Fruit fly (Drosophila melanogaster) whole organism, adult: ENCODE results near the gene comm3.

ENCODE experiments used
- CG11617 ChIP-seq: fragments of 200-800 bp; sonication (Bioruptor generic); optimal IDR thresholded peaks from 2 replicates; lab custom pipeline; 2017; ENCODE audit warnings: mild to moderate bottlenecking, missing biosample characterization, missing genetic modification reagents, missing genetic modification characterization
- CG12768 ChIP-seq: fragments of 200-800 bp; sonication (Bioruptor generic); optimal IDR thresholded peaks from 2 replicates; lab custom pipeline; 2017; ENCODE audit warnings: missing biosample characterization, missing genetic modification characterization, mild to moderate bottlenecking, moderate library complexity, missing genetic modification reagents
- CG14711 ChIP-seq: fragments of 200-800 bp; sonication (Bioruptor generic); optimal IDR thresholded peaks from 2 replicates; lab custom pipeline; 2018; ENCODE audit warnings: missing biosample characterization, mild to moderate bottlenecking, missing genetic modification characterization, moderate library complexity
- CG1620 ChIP-seq: fragments of 200-800 bp; sonication (Bioruptor generic); optimal IDR thresholded peaks from 2 replicates; lab custom pipeline; 2016; ENCODE audit warnings: missing biosample characterization, missing genetic modification characterization
- CG33017 ChIP-seq: fragments of 200-800 bp; sonication (Bioruptor generic); optimal IDR thresholded peaks from 2 replicates; lab custom pipeline; 2018; ENCODE audit warnings: missing biosample characterization, mild to moderate bottlenecking, missing genetic modification characterization, moderate library complexity
- CG5204 ChIP-seq: fragments of 200-800 bp; sonication (Bioruptor generic); optimal IDR thresholded peaks from 2 replicates; lab custom pipeline; 2016; ENCODE audit warnings: missing biosample characterization, missing genetic modification characterization
- CG7045 ChIP-seq: fragments of 200-800 bp; sonication (Bioruptor generic); optimal IDR thresholded peaks from 2 replicates; lab custom pipeline; 2017; ENCODE audit warnings: missing biosample characterization, mild to moderate bottlenecking, missing genetic modification characterization
- CG7101 ChIP-seq: fragments of 200-800 bp; sonication (Bioruptor generic); optimal IDR thresholded peaks from 2 replicates; lab custom pipeline; 2018; ENCODE audit warnings: missing biosample characterization, mild to moderate bottlenecking, missing genetic modification characterization, moderate library complexity
- Clk ChIP-seq: fragments of 200-800 bp; sonication (Bioruptor generic); optimal IDR thresholded peaks from 2 replicates; lab custom pipeline; 2017; ENCODE audit warnings: missing biosample characterization, missing genetic modification characterization
- Crg-1 ChIP-seq: fragments of 200-800 bp; sonication (Bioruptor generic); optimal IDR thresholded peaks from 2 replicates; lab custom pipeline; 2016; ENCODE audit warnings: missing biosample characterization, missing genetic modification characterization
- Hr96 ChIP-seq: fragments of 200-800 bp; sonication (Bioruptor generic); optimal IDR thresholded peaks from 2 replicates; lab custom pipeline; 2016; ENCODE audit warnings: missing biosample characterization, missing genetic modification characterization
- Mnt ChIP-seq: fragments of 200-800 bp; sonication (Bioruptor generic); optimal IDR thresholded peaks from 2 replicates; lab custom pipeline; 2016; ENCODE audit warnings: missing biosample characterization, mild to moderate bottlenecking, missing genetic modification characterization
- bab1 ChIP-seq: fragments of 200-800 bp; sonication (Bioruptor generic); optimal IDR thresholded peaks from 3 replicates; lab custom pipeline; 2019; ENCODE audit warnings: missing biosample characterization, mild to moderate bottlenecking, missing genetic modification characterization, moderate library complexity
- cic ChIP-seq: fragments of 200-800 bp; sonication (Bioruptor generic); optimal IDR thresholded peaks from 2 replicates; lab custom pipeline; 2017; ENCODE audit warnings: missing biosample characterization, mild to moderate bottlenecking, missing genetic modification characterization, moderate library complexity
- cnc ChIP-seq, 2 experiments: fragments of >200 bp; optimal IDR thresholded peaks; 2 replicates each; lab custom pipeline; 2017
- kay ChIP-seq: fragments of 200-800 bp; sonication (Bioruptor generic); peaks from one replicate; lab custom pipeline; 2016; ENCODE audit warnings: missing biosample characterization, missing genetic modification characterization, borderline replicate concordance
- ovo ChIP-seq: fragments of 200-800 bp; sonication (Bioruptor generic); optimal IDR thresholded peaks from 2 replicates; lab custom pipeline; 2016; ENCODE audit warnings: missing biosample characterization, missing genetic modification characterization
- pad ChIP-seq: fragments of 200-800 bp; sonication (Bioruptor generic); optimal IDR thresholded peaks from 3 replicates; lab custom pipeline; 2017; ENCODE audit warnings: missing biosample characterization, missing genetic modification characterization, mild to moderate bottlenecking, moderate library complexity, missing genetic modification reagents
- tj ChIP-seq: fragments of 200-800 bp; sonication (Bioruptor generic); optimal IDR thresholded peaks from 3 replicates; lab custom pipeline; 2017; ENCODE audit warnings: missing biosample characterization, mild to moderate bottlenecking, missing genetic modification characterization, moderate library complexity
- toe ChIP-seq: fragments of 200-800 bp; sonication (Bioruptor generic); optimal IDR thresholded peaks from 2 replicates; lab custom pipeline; 2016; ENCODE audit warnings: missing biosample characterization, missing genetic modification characterization

The comm3 gene

DNA sequence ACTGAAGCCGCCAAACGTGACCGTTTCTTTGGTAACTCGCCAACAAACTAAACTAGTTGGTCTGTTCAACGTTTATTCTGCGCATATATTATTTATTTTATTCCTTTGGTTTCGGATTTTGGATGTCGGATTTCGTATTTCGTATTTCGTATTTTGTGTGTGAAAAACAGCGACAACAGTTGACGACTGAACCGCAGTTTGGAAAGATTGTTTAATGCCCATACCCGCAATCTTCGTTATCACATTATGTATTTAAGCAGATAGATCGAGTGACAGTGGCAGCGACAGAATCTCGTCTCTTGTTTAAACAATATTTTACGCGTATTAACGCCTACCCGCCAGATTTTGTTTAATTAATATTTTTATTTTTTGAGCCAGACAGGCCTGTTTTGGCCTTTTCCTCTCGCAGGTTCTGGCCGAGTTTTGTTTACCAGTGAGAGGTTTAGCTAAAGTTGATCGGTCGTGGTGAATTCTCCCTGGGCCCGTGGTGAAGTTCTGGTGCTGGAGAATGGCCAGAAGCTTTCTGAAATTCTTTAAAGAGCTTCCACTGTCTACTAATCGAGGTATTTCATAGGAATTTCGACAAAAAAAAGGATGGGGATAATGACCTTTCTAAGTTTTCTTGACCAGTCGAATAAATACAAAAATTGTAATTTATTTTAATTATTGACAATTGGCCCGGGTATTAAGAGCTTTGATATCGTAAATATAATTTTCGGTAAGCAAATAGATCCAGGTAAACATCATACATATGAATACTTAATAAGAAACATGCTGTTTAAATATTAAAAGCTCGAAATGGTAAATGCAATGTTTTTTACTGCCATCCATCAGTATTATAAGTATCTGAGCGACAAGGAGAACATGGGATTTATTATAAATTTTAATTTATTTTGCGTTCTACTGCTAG is at the start of gene comm3, which contains the start of gene CG43083:
Gene comm3 (minus strand): TSS at position 51 of the 910 bp plus-strand sequence.
Gene CG43083 (plus strand): TSS at position 860 of the 910 bp plus-strand sequence.
- TF ChIP-seq Crg-1 (GFP tag; lab: Kevin White, UChicago) (no peak), toe (GFP tag; lab: Kevin White, UChicago) (no peak), CG5204 (GFP tag; lab: Kevin White, UChicago) (no peak), Mnt (GFP tag; lab: Kevin White, UChicago) (no peak), CG7045 (no peak), CG7101 (tag; lab: Kevin White, UChicago) (no peak), Clk (GFP tag; lab: Kevin White, UChicago) (no peak), Hr96 (GFP tag; lab: Kevin White, UChicago) (no peak), cnc (optimal IDR thresholded peaks at IDR 0.05; lab: Kevin White, UChicago) (no peak), CG12768 (GFP tag; lab: Kevin White, UChicago) (no peak), kay (GFP tag; lab: Kevin White, UChicago) (no peak), CG14711 (no peak), ovo (no peak), pad (no peak), CG33017 (tag; lab: Kevin White, UChicago) (no peak), bab1 (no peak)

dm6 chr3L:15695195-15695594 is 47.6 kb upstream of the comm3 start:
- TF ChIP-seq CG12768 (GFP tag; lab: Kevin White, UChicago) (no peak), Hr96 (GFP tag; lab: Kevin White, UChicago) (no peak), pad (no peak), CG1620 (GFP tag; lab: Kevin White, UChicago) (no peak), Clk (GFP tag; lab: Kevin White, UChicago) (no peak), kay (GFP tag; lab: Kevin White, UChicago) (no peak), Mnt (GFP tag; lab: Kevin White, UChicago) (no peak), CG7045 (no peak)

dm6 chr3L:15694406-15694805 is 46.8 kb upstream of the comm3 start:
- TF ChIP-seq toe (GFP tag; lab: Kevin White, UChicago) (no peak), Hr96 (GFP tag; lab: Kevin White, UChicago) (no peak), CG7101 (tag; lab: Kevin White, UChicago) (peak; percentile 4), CG5204 (GFP tag; lab: Kevin White, UChicago) (no peak)

dm6 chr3L:15692794-15693532 is 45.4 kb upstream of the comm3 start:
- no peak for TF ChIP-seq cnc (optimal IDR thresholded peaks at IDR 0.05; lab: Kevin White, UChicago)
- no peak for TF ChIP-seq ovo
- no peak for TF ChIP-seq CG1620 (GFP tag; lab: Kevin White, UChicago)
- TF ChIP-seq CG7045, result no peak
- no peak for TF ChIP-seq Hr96 (GFP tag; lab: Kevin White, UChicago)
- no peak for TF ChIP-seq CG5204 (GFP tag; lab: Kevin White, UChicago)
- no peak for TF ChIP-seq CG14711
- TF ChIP-seq CG12768 (GFP tag; lab: Kevin White, UChicago), result no peak
- no peak for TF ChIP-seq pad
- TF ChIP-seq Mnt (GFP tag; lab: Kevin White, UChicago), result no peak
- no peak for TF ChIP-seq Clk (GFP tag; lab: Kevin White, UChicago)
- no peak for TF ChIP-seq tj (GFP tag; lab: Kevin White, UChicago)
- no peak for TF ChIP-seq CG7101 (tag; lab: Kevin White, UChicago)
- TF ChIP-seq cic (GFP tag; lab: Kevin White, UChicago), result no peak
- no peak for TF ChIP-seq Crg-1 (GFP tag; lab: Kevin White, UChicago)
- TF ChIP-seq toe (GFP tag; lab: Kevin White, UChicago), result no peak
- TF ChIP-seq CG11617 (GFP tag; lab: Kevin White, UChicago), result no peak
- TF ChIP-seq bab1, result no peak
- no peak for TF ChIP-seq kay (GFP tag; lab: Kevin White, UChicago)

dm6 chr3L:15692388-15692787 is 44.8 kb upstream of the comm3 start:
- TF ChIP-seq pad (no peak), CG11617 (GFP tag; lab: Kevin White, UChicago) (no peak), cic (GFP tag; lab: Kevin White, UChicago) (no peak), toe (GFP tag; lab: Kevin White, UChicago) (no peak), CG1620 (GFP tag; lab: Kevin White, UChicago) (no peak), Mnt (GFP tag; lab: Kevin White, UChicago) (no peak), tj (GFP tag; lab: Kevin White, UChicago) (no peak), CG7045 (no peak), CG7101 (tag; lab: Kevin White, UChicago) (no peak), ovo (no peak), cnc (optimal IDR thresholded peaks at IDR 0.05; lab: Kevin White, UChicago) (no peak), bab1 (no peak), CG12768 (GFP tag; lab: Kevin White, UChicago) (no peak), Clk (GFP tag; lab: Kevin White, UChicago) (no peak), Crg-1 (GFP tag; lab: Kevin White, UChicago) (no peak)
